Fruit fly (Drosophila melanogaster): Measurements from ENCODE around the gene tex.

The tex gene

DNA sequence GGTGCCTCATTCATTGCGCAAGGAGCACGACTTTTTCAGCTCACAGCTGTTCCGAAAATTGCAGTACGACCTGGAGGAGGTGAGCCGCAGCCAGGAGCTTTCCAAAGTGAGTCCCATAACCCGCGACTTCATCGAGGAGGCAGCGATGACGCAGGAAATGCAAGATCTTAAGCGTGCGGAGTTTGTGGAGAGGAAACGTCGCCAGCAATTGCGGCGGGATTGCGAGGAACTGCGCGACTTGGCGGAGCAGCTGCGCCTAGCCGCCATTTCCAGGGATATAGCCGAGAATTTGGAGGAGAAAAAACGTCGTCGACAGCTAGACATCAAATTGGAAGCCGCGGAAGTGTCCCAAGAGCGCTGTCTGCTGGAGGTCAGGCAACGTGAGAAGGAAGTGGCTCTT is 39.4 kb upstream of the tex start:
- no peak for TF ChIP-seq Myc (optimal IDR thresholded peaks at IDR 0.05)
- TF ChIP-seq psq (optimal IDR thresholded peaks at IDR 0.05), result no peak
- no peak for TF ChIP-seq h (optimal IDR thresholded peaks at IDR 0.05)
- TF ChIP-seq ttk (optimal IDR thresholded peaks at IDR 0.05), result no peak

DNA sequence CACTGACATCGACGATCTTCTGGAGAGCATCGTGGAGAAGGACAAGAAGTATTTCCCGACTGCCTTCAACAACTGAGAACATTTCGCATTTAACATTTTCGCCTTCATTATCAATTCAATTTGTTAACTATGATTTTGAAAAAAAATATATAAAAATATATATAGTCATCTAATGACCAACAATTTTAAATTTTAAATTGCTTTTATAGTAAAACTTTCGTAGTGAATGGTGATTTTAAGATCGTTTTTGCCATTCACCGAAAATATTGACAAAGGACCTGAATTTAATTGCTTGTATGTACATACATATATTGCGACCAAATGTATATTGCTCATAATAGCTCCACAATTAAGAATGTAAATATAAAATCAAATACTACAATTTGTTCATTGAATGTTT is 38.8 kb upstream of the tex start, which contains the start of gene CG7352:
TSS of gene CG7352 (plus strand) at position 301 of the 400 bp plus-strand sequence.
- no peak for TF ChIP-seq psq (optimal IDR thresholded peaks at IDR 0.05)
- TF ChIP-seq h (optimal IDR thresholded peaks at IDR 0.05), result no peak
- no peak for TF ChIP-seq Sin3A (optimal IDR thresholded peaks at IDR 0.05)
- TF ChIP-seq ttk (optimal IDR thresholded peaks at IDR 0.05), result no peak
- no peak for TF ChIP-seq insv (optimal IDR thresholded peaks at IDR 0.05)
- TF ChIP-seq Myc (optimal IDR thresholded peaks at IDR 0.05), result no peak

DNA sequence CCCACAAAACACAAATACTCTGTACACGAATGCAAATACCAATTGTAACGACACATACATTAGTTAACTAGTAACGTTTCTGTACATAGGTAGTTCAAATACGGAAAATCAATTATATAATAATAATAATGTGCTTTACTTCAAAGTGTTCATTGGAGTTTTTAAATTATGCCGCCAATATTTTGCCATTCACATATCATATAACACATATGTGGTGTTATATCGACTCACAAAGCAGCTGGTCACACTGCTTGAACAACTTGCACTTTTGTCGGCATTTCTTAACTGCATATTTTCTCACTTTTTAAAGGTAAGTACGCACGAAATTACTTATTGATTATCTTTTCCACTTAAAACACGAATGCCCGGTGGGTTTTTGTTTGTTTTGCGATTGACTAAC is 35.7 kb upstream of the tex start, which contains the start of gene DppIII:
TSS of gene DppIII (plus strand) at position 227 of the 400 bp plus-strand sequence.
- TF ChIP-seq psq (optimal IDR thresholded peaks at IDR 0.05) (no peak), h (optimal IDR thresholded peaks at IDR 0.05) (no peak), ttk (optimal IDR thresholded peaks at IDR 0.05) (no peak), Sin3A (optimal IDR thresholded peaks at IDR 0.05) (no peak), Myc (optimal IDR thresholded peaks at IDR 0.05) (no peak), insv (optimal IDR thresholded peaks at IDR 0.05) (no peak)

DNA sequence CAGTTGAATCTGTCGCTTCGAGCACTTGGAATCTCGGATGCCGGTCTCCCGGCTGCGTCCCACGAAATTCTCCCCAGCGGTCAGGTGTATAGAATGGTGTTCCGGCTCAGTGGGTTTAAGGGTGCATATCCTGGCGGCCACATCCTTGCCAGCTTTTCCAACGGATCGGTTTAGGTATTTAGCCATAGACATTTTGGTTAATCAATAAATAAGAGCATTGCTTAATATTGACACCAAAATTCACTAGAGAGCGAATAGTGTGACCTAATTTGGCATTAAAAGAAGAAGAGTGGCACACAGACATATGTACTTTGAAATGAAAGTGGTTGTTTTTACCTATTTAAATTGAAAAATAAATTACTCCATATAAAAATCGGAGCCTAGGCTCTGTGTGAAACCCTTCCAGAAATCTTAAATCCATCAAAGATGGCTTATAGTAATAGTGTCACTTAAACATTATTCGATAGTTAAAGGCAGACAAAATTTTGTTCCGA is 34.9 kb upstream of the tex start, which contains the start of the genes PNKP and COX7AL:
TSS of gene PNKP (minus strand) at position 266 of the 494 bp plus-strand sequence.
TSS of gene COX7AL (plus strand) at position 419 of the 494 bp plus-strand sequence.
- TF ChIP-seq ttk (optimal IDR thresholded peaks at IDR 0.05) (no peak), Sin3A (optimal IDR thresholded peaks at IDR 0.05) (no peak), insv (optimal IDR thresholded peaks at IDR 0.05) (no peak), psq (optimal IDR thresholded peaks at IDR 0.05) (no peak), Myc (optimal IDR thresholded peaks at IDR 0.05) (no peak), h (optimal IDR thresholded peaks at IDR 0.05) (no peak)

DNA sequence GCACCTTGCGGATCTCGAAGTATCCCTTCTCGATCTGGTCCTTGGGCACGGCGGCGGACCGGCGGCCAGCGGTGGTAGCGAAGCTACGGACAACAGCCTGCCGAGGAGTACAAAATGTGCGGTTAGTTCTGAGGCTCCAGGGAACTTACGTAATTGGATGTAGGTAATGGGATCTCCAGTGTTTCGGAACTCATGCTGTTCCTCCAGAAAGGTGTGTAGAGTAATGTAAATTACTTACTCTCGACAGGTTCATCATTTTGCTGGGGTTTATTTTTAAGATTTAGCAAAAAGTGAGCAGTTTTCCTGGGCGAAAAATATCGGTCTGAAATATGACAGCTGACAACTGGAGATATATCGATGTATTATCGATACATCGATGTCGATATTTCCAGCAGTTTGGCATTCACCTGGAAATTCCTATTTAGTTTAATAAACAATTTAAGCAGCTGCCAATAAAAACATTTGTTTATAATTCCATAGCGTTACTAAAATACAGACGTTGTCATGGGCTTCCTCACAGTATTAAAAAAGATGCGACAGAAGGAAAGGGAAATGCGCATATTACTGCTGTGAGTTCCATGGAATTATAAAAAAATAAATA is 32.3 kb upstream of the tex start, which contains the start of the genes COX7A and Arl2:
TSS of gene COX7A (minus strand) at position 369 of the 601 bp plus-strand sequence.
TSS of gene Arl2 (plus strand) at position 426 of the 601 bp plus-strand sequence.
- TF ChIP-seq Myc (optimal IDR thresholded peaks at IDR 0.05) (no peak), ttk (optimal IDR thresholded peaks at IDR 0.05) (no peak), Sin3A (optimal IDR thresholded peaks at IDR 0.05) (no peak), psq (optimal IDR thresholded peaks at IDR 0.05) (no peak), insv (optimal IDR thresholded peaks at IDR 0.05) (no peak), h (optimal IDR thresholded peaks at IDR 0.05) (no peak)

DNA sequence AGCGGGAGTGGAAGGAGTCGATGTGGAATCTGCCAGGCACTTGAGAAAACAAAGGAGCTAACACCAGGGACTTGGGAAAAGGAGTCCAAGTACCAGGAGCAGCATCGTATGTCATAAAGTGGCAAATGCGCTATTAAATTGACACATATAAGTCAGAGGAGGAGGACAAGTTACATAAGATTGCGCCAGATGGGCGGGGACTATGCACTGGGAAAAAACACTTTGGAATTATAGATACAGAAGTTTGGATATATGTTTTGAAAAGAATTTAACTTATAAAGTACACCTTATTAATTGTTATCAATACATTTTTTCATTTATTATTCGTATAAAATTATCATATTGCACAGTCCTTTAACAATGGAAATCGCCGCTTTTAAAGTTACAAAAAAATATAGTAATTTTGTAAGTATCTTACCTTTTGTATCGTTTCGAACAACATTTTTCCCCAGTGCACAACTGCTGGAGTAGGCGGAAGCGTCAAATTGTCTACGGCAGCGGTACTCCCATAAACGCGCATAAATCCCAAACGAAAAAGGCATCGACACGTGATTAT is 27.6 kb upstream of the tex start:
- TF ChIP-seq Myc (optimal IDR thresholded peaks at IDR 0.05), result no peak
- no peak for TF ChIP-seq Sin3A (optimal IDR thresholded peaks at IDR 0.05)
- TF ChIP-seq insv (optimal IDR thresholded peaks at IDR 0.05), result no peak
- TF ChIP-seq h (optimal IDR thresholded peaks at IDR 0.05), result no peak
- no peak for TF ChIP-seq ttk (optimal IDR thresholded peaks at IDR 0.05)
- TF ChIP-seq psq (optimal IDR thresholded peaks at IDR 0.05), result no peak

DNA sequence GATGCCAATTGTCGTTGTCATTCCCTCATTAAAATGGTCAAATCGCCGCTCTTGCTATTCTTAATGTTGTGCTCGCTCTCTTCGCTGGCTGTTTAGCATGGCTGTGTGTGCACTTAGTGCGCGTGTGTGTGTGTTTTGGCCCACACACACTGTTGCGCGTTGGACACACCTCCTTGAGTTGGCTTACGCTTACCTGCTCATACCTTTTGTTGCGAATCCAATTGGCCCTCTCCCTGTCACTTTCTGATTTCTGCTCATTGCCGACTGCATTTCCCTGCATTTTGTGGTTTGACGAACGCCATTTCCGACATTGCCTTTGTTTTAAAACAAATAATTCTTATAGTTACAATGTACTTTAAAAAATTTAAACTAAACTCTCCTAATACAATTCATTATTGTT is 26.5 kb upstream of the tex start:
- no peak for TF ChIP-seq psq (optimal IDR thresholded peaks at IDR 0.05)
- no peak for TF ChIP-seq Sin3A (optimal IDR thresholded peaks at IDR 0.05)
- TF ChIP-seq h (optimal IDR thresholded peaks at IDR 0.05), result no peak
- no peak for TF ChIP-seq ttk (optimal IDR thresholded peaks at IDR 0.05)
- TF ChIP-seq Myc (optimal IDR thresholded peaks at IDR 0.05), result no peak
- no peak for TF ChIP-seq insv (optimal IDR thresholded peaks at IDR 0.05)

DNA sequence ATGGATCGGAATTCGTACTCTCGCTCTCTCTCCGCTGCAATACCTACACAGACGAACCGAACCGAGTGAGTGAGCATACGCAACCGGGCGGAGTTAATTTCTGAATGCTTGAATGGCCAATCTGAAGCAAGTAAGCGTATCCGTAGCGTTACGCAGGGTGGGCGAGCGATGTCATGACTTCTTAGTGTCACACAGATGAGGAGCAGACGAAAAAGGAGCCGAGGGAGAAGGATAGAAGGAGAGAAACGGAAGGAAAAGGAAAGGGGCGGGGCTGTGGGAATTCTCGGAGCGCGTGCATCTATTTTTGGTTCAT is 26.0 kb upstream of the tex start:
- TF ChIP-seq ttk (optimal IDR thresholded peaks at IDR 0.05) (no peak), psq (optimal IDR thresholded peaks at IDR 0.05) (no peak), insv (optimal IDR thresholded peaks at IDR 0.05) (no peak), Myc (optimal IDR thresholded peaks at IDR 0.05) (no peak), Sin3A (optimal IDR thresholded peaks at IDR 0.05) (no peak), h (optimal IDR thresholded peaks at IDR 0.05) (no peak)

DNA sequence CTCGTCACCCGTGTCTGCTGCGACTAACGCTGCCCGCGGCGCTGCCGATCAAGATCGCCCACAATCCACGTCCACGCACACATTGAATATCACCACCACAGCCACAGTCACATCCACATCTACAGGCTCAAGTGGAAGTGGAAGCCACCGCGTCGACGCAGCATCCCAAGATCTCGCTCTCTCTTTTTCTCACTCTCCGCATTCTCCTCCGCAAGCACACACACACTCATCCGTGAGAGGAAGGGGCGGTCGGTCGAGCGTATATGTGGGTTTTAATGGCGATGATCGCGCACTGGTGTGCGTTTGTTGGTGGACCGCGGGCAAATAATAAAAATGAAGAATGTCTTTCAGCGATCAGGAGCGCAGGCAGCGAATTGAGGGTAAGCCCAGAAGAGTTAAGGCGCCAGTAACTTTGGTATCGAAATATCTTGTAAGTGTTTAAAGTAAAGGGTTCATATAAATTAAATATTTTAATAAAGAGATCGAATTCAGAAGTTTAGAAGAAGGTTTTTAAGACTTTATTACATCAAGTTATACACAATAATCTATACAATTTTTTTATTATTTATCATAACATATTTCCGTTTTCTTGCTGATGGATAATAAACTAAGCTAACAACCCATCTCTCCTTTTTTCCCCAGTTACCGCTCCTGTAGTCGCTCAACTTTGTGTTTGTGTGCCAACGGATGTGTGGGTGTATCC is 25.5 kb upstream of the tex start, which contains the start of gene Poxm:
TSS of gene Poxm (minus strand) at position 25 of the 703 bp plus-strand sequence.
- TF ChIP-seq Sin3A (optimal IDR thresholded peaks at IDR 0.05), result no peak
- no peak for TF ChIP-seq Myc (optimal IDR thresholded peaks at IDR 0.05)
- TF ChIP-seq psq (optimal IDR thresholded peaks at IDR 0.05), result no peak
- TF ChIP-seq insv (optimal IDR thresholded peaks at IDR 0.05), result no peak
- TF ChIP-seq ttk (optimal IDR thresholded peaks at IDR 0.05), result no peak
- no peak for TF ChIP-seq h (optimal IDR thresholded peaks at IDR 0.05)

DNA sequence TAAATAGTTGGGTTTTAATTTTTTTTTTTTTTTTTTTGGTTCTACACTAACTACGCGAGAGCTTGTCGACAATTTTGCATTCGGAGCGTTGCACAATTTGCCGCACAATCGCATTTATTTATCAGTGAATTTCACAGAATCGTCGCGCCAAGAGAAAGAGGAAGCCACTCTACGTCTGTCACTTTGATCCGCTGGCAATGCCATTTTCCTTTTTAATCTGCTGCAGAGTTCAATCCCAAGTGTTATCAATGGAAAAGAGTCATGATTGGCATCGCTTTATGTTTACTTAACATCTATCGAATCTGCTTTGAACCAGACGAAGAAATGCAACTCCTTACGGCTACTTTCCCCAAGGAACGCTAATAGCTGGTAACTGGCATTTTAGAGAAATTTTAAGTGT is 21.2 kb upstream of the tex start:
- TF ChIP-seq ttk (optimal IDR thresholded peaks at IDR 0.05) (no peak), insv (optimal IDR thresholded peaks at IDR 0.05) (no peak), psq (optimal IDR thresholded peaks at IDR 0.05) (no peak), Sin3A (optimal IDR thresholded peaks at IDR 0.05) (no peak), Myc (optimal IDR thresholded peaks at IDR 0.05) (no peak), h (optimal IDR thresholded peaks at IDR 0.05) (no peak)

DNA sequence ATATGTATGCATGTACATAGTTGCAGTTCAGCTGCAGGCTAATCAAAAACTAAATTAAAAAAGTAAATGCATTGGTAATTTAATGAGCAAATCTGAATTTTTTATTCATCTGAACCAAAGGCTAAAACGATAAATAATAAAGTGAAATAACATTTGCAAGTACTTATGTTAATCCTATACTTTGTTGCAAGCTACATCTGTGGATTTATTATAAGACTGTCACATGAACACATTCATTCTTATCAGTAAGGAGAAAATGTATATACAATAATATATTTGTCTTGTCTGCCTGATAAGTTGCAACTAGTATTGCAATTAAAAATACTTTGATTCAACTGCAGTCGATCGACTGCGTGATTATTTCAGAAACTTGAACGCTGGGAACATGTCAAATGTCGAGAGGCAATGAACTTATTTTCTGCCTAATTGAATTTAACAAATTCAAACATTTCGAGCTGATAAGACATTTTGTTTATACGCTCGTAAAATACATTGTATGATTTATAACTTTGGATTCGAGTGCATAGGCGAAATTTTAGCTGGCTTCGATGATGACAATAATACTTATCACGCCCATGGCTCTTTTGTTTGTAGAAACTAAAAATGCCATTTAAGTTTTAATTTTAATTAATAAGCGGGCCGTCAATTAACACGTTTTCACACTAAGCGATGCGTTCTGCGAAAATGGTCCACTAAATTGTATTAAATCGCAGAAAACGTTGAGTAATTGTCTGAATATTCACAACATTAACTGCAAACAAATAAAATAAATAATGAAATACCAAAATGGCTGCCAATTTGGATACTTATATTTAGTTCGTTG is 19.7 kb upstream of the tex start:
- TF ChIP-seq h (optimal IDR thresholded peaks at IDR 0.05) (no peak), insv (optimal IDR thresholded peaks at IDR 0.05) (no peak), psq (optimal IDR thresholded peaks at IDR 0.05) (no peak), Sin3A (optimal IDR thresholded peaks at IDR 0.05) (no peak), Myc (optimal IDR thresholded peaks at IDR 0.05) (no peak)
